Fruit fly (Drosophila melanogaster): ENCODE results near the gene Ets65A.

dm6 chr3L:6154951-6155394 is 57.6 kb downstream of the Ets65A start:
- TF ChIP-seq Dll (optimal IDR thresholded peaks at IDR 0.05), result no peak
- TF ChIP-seq EcR (GFP tag; optimal IDR thresholded peaks at IDR 0.05), result no peak
